Worm (Caenorhabditis elegans) whole organism, L1 larva: ENCODE results near the gene flp-27.

Source experiments
- C16A3.4 ChIP-seq: fragments of 150-350 bp; optimal IDR thresholded peaks from 2 replicates; lab custom pipeline; 2014; ENCODE audit warnings: missing biosample characterization, missing genetic modification characterization
- aly-2 ChIP-seq: fragments of 150-350 bp; optimal IDR thresholded peaks from 2 replicates; lab custom pipeline; 2014; ENCODE audit warnings: missing biosample characterization, missing genetic modification characterization
- ama-1 ChIP-seq: fragments of 150-350 bp; optimal IDR thresholded peaks from 2 replicates; lab custom pipeline; 2014
- blmp-1 ChIP-seq: fragments of 150-350 bp; optimal IDR thresholded peaks from 2 replicates; lab custom pipeline; 2014; ENCODE audit warnings: missing biosample characterization, missing genetic modification characterization
- ceh-82 ChIP-seq, 3 experiments: fragments of 150-350 bp in 1 of 3; sonication (generic microtip) in 2 of 3; optimal IDR thresholded peaks; 2 replicates each; lab custom pipeline; 2014 to 2017; ENCODE audit warnings: missing biosample characterization in 3 of 3, missing genetic modification characterization in 3 of 3
- ceh-88 ChIP-seq: fragments of 200-800 bp; sonication (Bioruptor generic); IDR thresholded peaks from 2 replicates; pipeline ENCODE4 v1.3.6; 2022; ENCODE audit warnings: missing genetic modification characterization, missing compliant biosample characterization
- ces-1 ChIP-seq: fragments of 150-350 bp; optimal IDR thresholded peaks from 2 replicates; lab custom pipeline; 2014; ENCODE audit warnings: missing biosample characterization, missing genetic modification reagents, missing genetic modification characterization
- dpl-1 ChIP-seq, 3 experiments: fragments of 150-350 bp in 2 of 3; sonication (generic microtip) in 1 of 3; optimal IDR thresholded peaks; 2 replicates each; lab custom pipeline; 2014 to 2017; ENCODE audit warnings: missing biosample characterization in 3 of 3, missing genetic modification characterization in 3 of 3, missing genetic modification reagents in 3 of 3
- dsc-1 ChIP-seq: sonication (generic microtip); optimal IDR thresholded peaks from 2 replicates; lab custom pipeline; 2016; ENCODE audit warnings: mild to moderate bottlenecking, missing genetic modification characterization, missing compliant biosample characterization
- efl-1 ChIP-seq, 4 experiments: fragments of 150-350 bp; optimal IDR thresholded peaks in 3 of 4; peaks in 1 of 4; 1 replicate in 1 of 4; 2 replicates in 3 of 4; lab custom pipeline; 2014; ENCODE audit warnings: missing biosample characterization in 2 of 4, missing genetic modification characterization in 2 of 4, missing genetic modification reagents in 2 of 4
- efl-3 ChIP-seq: fragments of 200-800 bp; sonication (Bioruptor generic); optimal IDR thresholded peaks from 2 replicates; lab custom pipeline; 2018; ENCODE audit warnings: mild to moderate bottlenecking, missing genetic modification characterization, missing compliant biosample characterization
- egl-13 ChIP-seq: sonication (generic microtip); optimal IDR thresholded peaks from 2 replicates; lab custom pipeline; 2016; ENCODE audit warnings: missing genotype, missing genetic modification reagents, missing genetic modification characterization, missing compliant biosample characterization
- egl-27 ChIP-seq, 2 experiments: fragments of 150-350 bp in 1 of 2; sonication (generic microtip); optimal IDR thresholded peaks; 3 replicates each; lab custom pipeline; 2017 to 2018; ENCODE audit warnings: missing biosample characterization in 2 of 2, missing genetic modification characterization in 2 of 2, missing genetic modification reagents in 2 of 2
- fkh-10 ChIP-seq: sonication (generic microtip); optimal IDR thresholded peaks from 2 replicates; lab custom pipeline; 2017; ENCODE audit warnings: missing biosample characterization, missing genetic modification reagents, missing genetic modification characterization
- fkh-8 ChIP-seq: sonication (generic microtip); optimal IDR thresholded peaks from 2 replicates; lab custom pipeline; 2016; ENCODE audit warnings: mild to moderate bottlenecking, missing genetic modification characterization, missing compliant biosample characterization
- fos-1 ChIP-seq: fragments of 150-350 bp; optimal IDR thresholded peaks from 2 replicates; lab custom pipeline; 2014; ENCODE audit warnings: missing biosample characterization, missing genetic modification characterization
- grh-1 ChIP-seq: fragments of 200-800 bp; sonication (Bioruptor generic); IDR thresholded peaks from 2 replicates; pipeline ENCODE4 v1.3.6; 2022; ENCODE audit warnings: missing genetic modification reagents, missing genetic modification characterization, missing compliant biosample characterization
- hlh-17 ChIP-seq: fragments of 200-800 bp; sonication (Bioruptor generic); optimal IDR thresholded peaks from 2 replicates; lab custom pipeline; 2018; ENCODE audit warnings: missing genetic modification characterization, mild to moderate bottlenecking, missing compliant biosample characterization, moderate library complexity, borderline replicate concordance
- hlh-4 ChIP-seq: sonication (generic microtip); optimal IDR thresholded peaks from 2 replicates; lab custom pipeline; 2016; ENCODE audit warnings: mild to moderate bottlenecking, missing genetic modification characterization, missing compliant biosample characterization
- hpl-2 ChIP-seq: fragments of 150-350 bp; optimal IDR thresholded peaks from 2 replicates; lab custom pipeline; 2014; ENCODE audit warnings: missing biosample characterization, missing genetic modification reagents, missing genetic modification characterization
- irx-1 ChIP-seq: sonication (generic microtip); optimal IDR thresholded peaks from 2 replicates; lab custom pipeline; 2016; ENCODE audit warnings: missing genetic modification characterization, missing compliant biosample characterization
- lin-13 ChIP-seq: fragments of 150-350 bp; optimal IDR thresholded peaks from 2 replicates; lab custom pipeline; 2014; ENCODE audit warnings: missing biosample characterization, missing genetic modification reagents, missing genetic modification characterization
- lin-14 ChIP-seq: fragments of 200-800 bp; sonication (Bioruptor generic); optimal IDR thresholded peaks from 2 replicates; lab custom pipeline; 2018; ENCODE audit warnings: mild to moderate bottlenecking, missing genetic modification characterization, moderate library complexity, missing compliant biosample characterization
- lin-15B ChIP-seq: fragments of 150-350 bp; sonication (generic microtip); optimal IDR thresholded peaks from 3 replicates; lab custom pipeline; 2014; ENCODE audit warnings: missing biosample characterization, missing genetic modification characterization
- lsy-2 ChIP-seq, 2 experiments: fragments of 150-350 bp; optimal IDR thresholded peaks; 2 replicates each; lab custom pipeline; 2014; ENCODE audit warnings: missing biosample characterization in 2 of 2, missing genetic modification characterization in 2 of 2
- mab-9 ChIP-seq: fragments of 200-800 bp; sonication (Bioruptor generic); IDR thresholded peaks from 2 replicates; pipeline ENCODE4 v1.3.6; 2022; ENCODE audit warnings: missing genetic modification reagents, missing genetic modification characterization, missing compliant biosample characterization
- mdl-1 ChIP-seq, 2 experiments: fragments of 150-350 bp; optimal IDR thresholded peaks; 2 replicates each; lab custom pipeline; 2014 to 2017; ENCODE audit warnings: missing biosample characterization in 2 of 2, missing genetic modification characterization in 2 of 2, inconsistent platforms in 1 of 2
- mep-1 ChIP-seq: fragments of 150-350 bp; optimal IDR thresholded peaks from 2 replicates; lab custom pipeline; 2014; ENCODE audit warnings: missing biosample characterization, missing genetic modification characterization
- nhr-19 ChIP-seq: fragments of 200-800 bp; sonication (Bioruptor generic); conservative IDR thresholded peaks from 2 replicates; pipeline ENCODE4 v1.3.6; 2022; ENCODE audit warnings: missing genetic modification characterization, missing compliant biosample characterization
- nhr-47 ChIP-seq: sonication (generic microtip); optimal IDR thresholded peaks from 2 replicates; lab custom pipeline; 2016; ENCODE audit warnings: mild to moderate bottlenecking, missing genetic modification characterization, moderate library complexity, missing compliant biosample characterization
- nhr-76 ChIP-seq: sonication (generic microtip); optimal IDR thresholded peaks from 2 replicates; lab custom pipeline; 2017; ENCODE audit warnings: missing biosample characterization, missing genetic modification characterization
- nhr-85 ChIP-seq: sonication (generic microtip); peaks from one replicate; lab custom pipeline; 2016; ENCODE audit warnings: missing genetic modification characterization, inconsistent platforms, missing compliant biosample characterization
- pag-3 ChIP-seq: sonication (generic microtip); optimal IDR thresholded peaks from 2 replicates; lab custom pipeline; 2017; ENCODE audit warnings: missing genetic modification characterization, mild to moderate bottlenecking, missing compliant biosample characterization, antibody characterized with exemption, borderline replicate concordance; ENCODE audit not compliant: insufficient read depth
- pqm-1 ChIP-seq: sonication (generic microtip); optimal IDR thresholded peaks from 3 replicates; lab custom pipeline; 2017; ENCODE audit warnings: missing biosample characterization, missing genetic modification characterization
- rnt-1 ChIP-seq: sonication (generic microtip); optimal IDR thresholded peaks from 2 replicates; lab custom pipeline; 2016; ENCODE audit warnings: mild to moderate bottlenecking, missing genetic modification characterization, moderate library complexity, missing compliant biosample characterization
- sox-4 ChIP-seq: sonication (generic microtip); optimal IDR thresholded peaks from 2 replicates; lab custom pipeline; 2016; ENCODE audit warnings: missing genetic modification characterization, missing compliant biosample characterization
- sptf-1 ChIP-seq: fragments of 150-350 bp; optimal IDR thresholded peaks from 2 replicates; lab custom pipeline; 2014; ENCODE audit warnings: missing biosample characterization, missing genetic modification characterization
- sup-37 ChIP-seq: fragments of 200-800 bp; sonication (Bioruptor generic); optimal IDR thresholded peaks from 2 replicates; lab custom pipeline; 2018; ENCODE audit warnings: mild to moderate bottlenecking, missing genetic modification characterization, missing compliant biosample characterization
- swsn-7 ChIP-seq: sonication (generic microtip); optimal IDR thresholded peaks from 2 replicates; lab custom pipeline; 2016; ENCODE audit warnings: missing genetic modification characterization, missing compliant biosample characterization
- tbx-2 ChIP-seq: sonication (generic microtip); optimal IDR thresholded peaks from 2 replicates; lab custom pipeline; 2016; ENCODE audit warnings: missing genetic modification characterization, missing compliant biosample characterization
- tlp-1 ChIP-seq: fragments of 150-350 bp; optimal IDR thresholded peaks from 2 replicates; lab custom pipeline; 2014; ENCODE audit warnings: missing biosample characterization, missing genetic modification characterization
- unc-62 ChIP-seq: fragments of 150-350 bp; optimal IDR thresholded peaks from 2 replicates; lab custom pipeline; 2014; ENCODE audit warnings: missing biosample characterization, missing genetic modification reagents, missing genetic modification characterization
- unc-86 ChIP-seq: sonication (generic microtip); optimal IDR thresholded peaks from 2 replicates; lab custom pipeline; 2016; ENCODE audit warnings: missing genetic modification characterization, missing compliant biosample characterization
- zag-1 ChIP-seq: fragments of 150-350 bp; optimal IDR thresholded peaks from 2 replicates; lab custom pipeline; 2014; ENCODE audit warnings: missing biosample characterization, missing genetic modification characterization

The flp-27 gene

ce11 chrII:5725094-5725493 lies 44.3 kb downstream of the flp-27 start (continued):
- no peak for TF ChIP-seq pqm-1
- no peak for TF ChIP-seq egl-27 (tag; optimal IDR thresholded peaks at IDR 0.05; lab: Kevin White, UChicago)
- TF ChIP-seq unc-62 (GFP tag; lab: Kevin White, UChicago): no peak
- peak; percentile 93 for TF ChIP-seq lin-14
- TF ChIP-seq fos-1 (tag; lab: Kevin White, UChicago): peak; percentile 64
- no peak for TF ChIP-seq ceh-88 (GFP tag; lab: Robert Waterston, UW)
- TF ChIP-seq blmp-1 (tag; lab: Kevin White, UChicago): no peak
- peak; percentile 85 for TF ChIP-seq fkh-10 (GFP tag; lab: Kevin White, UChicago)
- no peak for TF ChIP-seq pag-3 (tag; lab: Kevin White, UChicago)
- no peak for TF ChIP-seq nhr-85
- TF ChIP-seq ama-1 (lab: Kevin White, UChicago): no peak
- peak; percentile 70 for TF ChIP-seq zag-1 (tag; lab: Kevin White, UChicago)
- TF ChIP-seq hlh-4 (tag; lab: Kevin White, UChicago): no peak
- TF ChIP-seq rnt-1 (tag; lab: Kevin White, UChicago): no peak
- no peak for TF ChIP-seq sox-4 (tag; lab: Kevin White, UChicago)
- TF ChIP-seq egl-13 (tag; lab: Kevin White, UChicago): peak; percentile 60
- peak; percentile 46 for TF ChIP-seq mep-1 (tag; lab: Kevin White, UChicago)
- TF ChIP-seq mab-9: 0 out of 2 replicates have a peak, but pooled peaks have one; percentile 25
- no peak for TF ChIP-seq ces-1 (GFP tag; lab: Kevin White, UChicago)
- TF ChIP-seq aly-2 (tag; lab: Kevin White, UChicago): no peak
- TF ChIP-seq nhr-19: no peak
- TF ChIP-seq tlp-1 (tag; lab: Kevin White, UChicago): no peak
- TF ChIP-seq efl-1 (optimal IDR thresholded peaks at IDR 0.05; lab: Kevin White, UChicago): peak; percentile 15 to 37
- TF ChIP-seq efl-1 (GFP tag; optimal IDR thresholded peaks at IDR 0.05 in 1 of 2; lab: Kevin White, UChicago): no peak
- TF ChIP-seq efl-3: no peak
- TF ChIP-seq tbx-2: peak; percentile 36
- no peak for TF ChIP-seq hpl-2 (GFP tag; lab: Kevin White, UChicago)
- peak in 1 of 2 experiments; percentile 71 for TF ChIP-seq lsy-2 (tag; optimal IDR thresholded peaks at IDR 0.05; lab: Kevin White, UChicago)
- peak in 1 of 3 experiments; percentile 39 for TF ChIP-seq dpl-1 (GFP tag; optimal IDR thresholded peaks at IDR 0.05; lab: Kevin White, UChicago)
- TF ChIP-seq swsn-7 (tag; lab: Kevin White, UChicago): peak; percentile 65
- peak; percentile 5 for TF ChIP-seq irx-1 (tag; lab: Kevin White, UChicago)
- peak; percentile 51 for TF ChIP-seq nhr-47
- no peak for TF ChIP-seq grh-1 (GFP tag; lab: Robert Waterston, UW)
- TF ChIP-seq sptf-1 (tag; lab: Kevin White, UChicago): no peak
- no peak for TF ChIP-seq sup-37 (GFP tag; lab: Kevin White, UChicago)
- peak; percentile 95 for TF ChIP-seq fkh-8 (tag; lab: Kevin White, UChicago)
- TF ChIP-seq C16A3.4: peak; percentile 42
- TF ChIP-seq hlh-17 (GFP tag; lab: Kevin White, UChicago): no peak
- TF ChIP-seq dsc-1 (tag; lab: Kevin White, UChicago): peak; percentile 0
- TF ChIP-seq lin-15B (tag; lab: Kevin White, UChicago): peak; percentile 15
- no peak for TF ChIP-seq mdl-1 (tag; optimal IDR thresholded peaks at IDR 0.05; lab: Kevin White, UChicago)
- TF ChIP-seq nhr-76 (tag; lab: Kevin White, UChicago): no peak
- TF ChIP-seq lin-13: peak; percentile 49
- TF ChIP-seq unc-86 (tag; lab: Kevin White, UChicago): peak; percentile 67

DNA sequence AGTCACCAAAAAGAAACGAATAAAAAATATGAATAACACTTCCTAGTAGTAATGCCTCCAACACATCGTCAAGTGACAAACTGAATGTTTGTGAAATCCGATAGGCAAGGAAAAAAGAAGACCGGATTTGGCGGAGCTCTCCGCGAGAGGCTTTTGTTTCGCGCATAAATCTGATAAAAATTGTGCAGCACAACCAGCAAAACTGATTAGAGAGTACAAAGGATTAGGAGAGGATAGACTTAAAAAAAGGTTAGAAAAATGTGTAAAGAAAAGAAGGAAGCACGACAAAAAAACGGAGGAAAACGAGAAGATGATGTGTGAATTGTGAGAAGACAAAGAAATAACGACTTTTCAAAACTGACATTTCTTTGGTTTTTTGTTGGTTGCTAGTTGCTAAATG lies 46.9 kb downstream of the flp-27 start, which contains the start of gene rab-3:
Gene rab-3 (minus strand): TSS at position 147 of the 400 bp plus-strand sequence.
- TF ChIP-seq ceh-82 (tag; optimal IDR thresholded peaks at IDR 0.05; lab: Kevin White, UChicago) (peak in 1 of 3 experiments; percentile 11), fkh-10 (GFP tag; lab: Kevin White, UChicago) (peak; percentile 91), lin-14 (peak; percentile 62), ces-1 (GFP tag; lab: Kevin White, UChicago) (peak; percentile 57), fkh-8 (tag; lab: Kevin White, UChicago) (no peak), sox-4 (tag; lab: Kevin White, UChicago) (no peak)
